Worm (Caenorhabditis elegans) whole organism, L3 larva: ENCODE results near the gene ZK686.2.

Experiments
- ceh-28 ChIP-seq: fragments of 150-350 bp; optimal IDR thresholded peaks from 2 replicates; lab custom pipeline; 2014; ENCODE audit warnings: missing biosample characterization, missing genetic modification reagents, missing genetic modification characterization
- fkh-2 ChIP-seq: fragments of 150-350 bp; optimal IDR thresholded peaks from 2 replicates; lab custom pipeline; 2014; ENCODE audit warnings: missing biosample characterization, missing genetic modification reagents, missing genetic modification characterization
- lin-39 ChIP-seq: fragments of 150-350 bp; optimal IDR thresholded peaks from 2 replicates; lab custom pipeline; 2018; ENCODE audit warnings: missing biosample characterization, missing genetic modification reagents, missing genetic modification characterization
- mml-1 ChIP-seq: fragments of 150-350 bp; sonication (generic microtip); optimal IDR thresholded peaks from 3 replicates; lab custom pipeline; 2014; ENCODE audit warnings: missing biosample characterization, missing genetic modification characterization
- nhr-11 ChIP-seq: fragments of 150-350 bp; optimal IDR thresholded peaks from 2 replicates; lab custom pipeline; 2014; ENCODE audit warnings: missing biosample characterization, missing genetic modification characterization
- nhr-12 ChIP-seq: fragments of 150-350 bp; optimal IDR thresholded peaks from 2 replicates; lab custom pipeline; 2014; ENCODE audit warnings: missing biosample characterization, missing genetic modification characterization
- nhr-237 ChIP-seq: fragments of 150-350 bp; optimal IDR thresholded peaks from 2 replicates; lab custom pipeline; 2014; ENCODE audit warnings: missing biosample characterization, missing genetic modification characterization
- nhr-25 ChIP-seq: sonication (generic microtip); optimal IDR thresholded peaks from 2 replicates; lab custom pipeline; 2017; ENCODE audit warnings: missing biosample characterization, missing genetic modification characterization
- nhr-77 ChIP-seq: fragments of 150-350 bp; optimal IDR thresholded peaks from 2 replicates; lab custom pipeline; 2014; ENCODE audit warnings: missing biosample characterization, missing genetic modification characterization
- snpc-4 ChIP-seq: fragments of 150-350 bp; optimal IDR thresholded peaks from 2 replicates; lab custom pipeline; 2014; ENCODE audit warnings: missing biosample characterization, missing genetic modification characterization

DNA sequence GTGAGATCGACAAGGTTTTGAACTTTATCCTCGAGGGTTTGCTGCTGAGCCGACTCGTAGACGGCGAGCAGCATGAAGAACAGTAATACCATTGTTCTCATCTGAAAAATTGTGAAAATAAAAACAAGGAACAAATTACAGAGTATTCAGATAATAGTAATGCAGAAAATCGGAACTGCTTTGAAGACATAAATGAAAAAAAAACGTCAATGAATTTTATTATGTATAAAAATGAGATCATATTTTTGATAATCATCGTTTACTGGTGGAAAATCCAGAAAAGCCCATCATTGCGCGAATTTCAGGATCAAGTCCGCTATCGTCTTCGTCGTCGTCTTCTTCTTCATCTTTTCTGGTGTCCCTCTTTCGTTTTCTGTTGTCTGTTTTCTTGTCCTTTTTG, 3.1 kb upstream of the ZK686.2 start, which contains the start of gene ZK686.3:
- no peak for TF ChIP-seq mml-1
- no peak for TF ChIP-seq snpc-4 (tag; lab: Kevin White, UChicago)
- TF ChIP-seq nhr-12 (tag; lab: Kevin White, UChicago) = no peak
- TF ChIP-seq nhr-11 (tag; lab: Kevin White, UChicago) = no peak
- TF ChIP-seq lin-39 (tag; lab: Kevin White, UChicago) = no peak
- no peak for TF ChIP-seq nhr-77 (tag; lab: Kevin White, UChicago)
- no peak for TF ChIP-seq fkh-2
- TF ChIP-seq nhr-25 (tag; lab: Kevin White, UChicago) = no peak
- no peak for TF ChIP-seq nhr-237
- TF ChIP-seq ceh-28 (tag; lab: Kevin White, UChicago) = no peak
